Worm (Caenorhabditis elegans): ENCODE measurements around the gene mig-22.

DNA sequence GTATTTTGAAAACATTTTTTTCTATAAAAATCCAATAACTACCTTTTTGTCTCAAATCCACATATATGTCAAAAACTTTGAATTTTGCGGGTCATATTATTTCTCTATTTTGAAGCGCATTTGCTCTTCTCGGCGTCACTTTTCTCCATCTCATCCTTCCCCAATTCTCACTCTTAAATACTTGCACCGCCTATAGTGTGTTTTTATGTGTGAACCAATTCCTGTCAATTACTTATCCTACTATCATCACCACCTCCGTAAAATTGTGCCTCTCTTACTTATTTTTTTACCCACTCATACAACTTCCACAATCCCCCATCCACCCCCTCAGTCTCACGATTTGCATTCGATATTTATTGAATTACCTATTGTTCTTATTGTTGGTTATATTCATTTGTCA lies 38.7 kb upstream of the mig-22 start:
- TF ChIP-seq mec-3 (tag; optimal IDR thresholded peaks at IDR 0.05; ENCODE audit: borderline replicate concordance): no peak
- TF ChIP-seq hlh-6 (tag; optimal IDR thresholded peaks at IDR 0.05): no peak
- TF ChIP-seq unc-3 (GFP tag; conservative IDR thresholded peaks at IDR 0.05): no peak
- no peak for TF ChIP-seq unc-3 (tag; optimal IDR thresholded peaks at IDR 0.05)
- TF ChIP-seq pha-4 (tag; optimal IDR thresholded peaks at IDR 0.05): no peak
- no peak for TF ChIP-seq lin-11 (tag; optimal IDR thresholded peaks at IDR 0.05)
- TF ChIP-seq T23F11.4 (GFP tag; optimal IDR thresholded peaks at IDR 0.05): no peak
- no peak for TF ChIP-seq rnt-1 (tag; optimal IDR thresholded peaks at IDR 0.05)
- TF ChIP-seq nhr-11 (tag; optimal IDR thresholded peaks at IDR 0.05): no peak
- no peak for TF ChIP-seq ceh-22 (tag; optimal IDR thresholded peaks at IDR 0.05)
- TF ChIP-seq elt-2 (tag; optimal IDR thresholded peaks at IDR 0.05): no peak
- TF ChIP-seq zip-5 (tag; optimal IDR thresholded peaks at IDR 0.05): no peak
- no peak for TF ChIP-seq ceh-34 (tag; optimal IDR thresholded peaks at IDR 0.05)
- TF ChIP-seq ceh-19 (GFP tag; optimal IDR thresholded peaks at IDR 0.05): no peak
- no peak for TF ChIP-seq Y22D7AL.16 (tag; optimal IDR thresholded peaks at IDR 0.05)
